Worm (Caenorhabditis elegans) whole organism, mixed stage, embryonic: ENCODE results near the gene B0252.1.

ENCODE experiments used
- bed-3 ChIP-seq: fragments of 200-800 bp; sonication (Bioruptor generic); optimal IDR thresholded peaks from 3 replicates; lab custom pipeline; 2018; ENCODE audit warnings: mild to moderate bottlenecking, missing genetic modification characterization, moderate library complexity, missing compliant biosample characterization
- blmp-1 ChIP-seq: fragments of 150-350 bp; optimal IDR thresholded peaks from 2 replicates; lab custom pipeline; 2014; ENCODE audit warnings: missing biosample characterization, missing genetic modification characterization
- ceh-39 ChIP-seq: fragments of 150-350 bp; optimal IDR thresholded peaks from 2 replicates; lab custom pipeline; 2014; ENCODE audit warnings: missing biosample characterization, missing genetic modification characterization
- ceh-83 ChIP-seq: fragments of 200-800 bp; sonication (Bioruptor generic); optimal IDR thresholded peaks from 2 replicates; lab custom pipeline; 2018; ENCODE audit warnings: mild to moderate bottlenecking, missing genetic modification characterization, missing compliant biosample characterization
- ces-1 ChIP-seq: fragments of 150-350 bp; optimal IDR thresholded peaks from 2 replicates; lab custom pipeline; 2014; ENCODE audit warnings: missing biosample characterization, missing genetic modification reagents, missing genetic modification characterization
- cnd-1 ChIP-seq: fragments of 200-800 bp; sonication (Bioruptor generic); optimal IDR thresholded peaks from 2 replicates; lab custom pipeline; 2018; ENCODE audit warnings: mild to moderate bottlenecking, missing genetic modification characterization, missing compliant biosample characterization
- drap-1 ChIP-seq: fragments of 200-800 bp; sonication (Bioruptor generic); optimal IDR thresholded peaks from 3 replicates; lab custom pipeline; 2018; ENCODE audit warnings: mild to moderate bottlenecking, missing genetic modification characterization, missing compliant biosample characterization
- elt-1 ChIP-seq: sonication (generic microtip); optimal IDR thresholded peaks from 2 replicates; lab custom pipeline; 2017; ENCODE audit warnings: missing genetic modification characterization, mild to moderate bottlenecking, missing compliant biosample characterization, antibody characterized with exemption, moderate library complexity, borderline replicate concordance; ENCODE audit not compliant: insufficient read depth
- elt-3 ChIP-seq: fragments of 150-350 bp; optimal IDR thresholded peaks from 2 replicates; lab custom pipeline; 2014; ENCODE audit warnings: missing biosample characterization, missing genetic modification characterization
- ham-2 ChIP-seq: fragments of 200-800 bp; sonication (Bioruptor generic); optimal IDR thresholded peaks from 2 replicates; lab custom pipeline; 2018; ENCODE audit warnings: mild to moderate bottlenecking, missing genetic modification characterization, missing compliant biosample characterization
- hlh-1 ChIP-seq: fragments of 150-350 bp; optimal IDR thresholded peaks from 2 replicates; lab custom pipeline; 2014; ENCODE audit warnings: missing biosample characterization, missing genetic modification reagents, missing genetic modification characterization
- lin-13 ChIP-seq: fragments of 150-350 bp; optimal IDR thresholded peaks from 2 replicates; lab custom pipeline; 2014; ENCODE audit warnings: missing biosample characterization, missing genetic modification characterization
- lin-32 ChIP-seq: fragments of 200-800 bp; sonication (Bioruptor generic); optimal IDR thresholded peaks from 2 replicates; lab custom pipeline; 2018; ENCODE audit warnings: mild to moderate bottlenecking, missing genetic modification characterization, missing compliant biosample characterization
- lsy-2 ChIP-seq: fragments of 150-350 bp; optimal IDR thresholded peaks from 2 replicates; lab custom pipeline; 2014; ENCODE audit warnings: missing biosample characterization, missing genetic modification characterization
- mab-5 ChIP-seq: fragments of 150-350 bp; optimal IDR thresholded peaks from 2 replicates; lab custom pipeline; 2014; ENCODE audit warnings: missing biosample characterization, missing genetic modification characterization
- mep-1 ChIP-seq: fragments of 150-350 bp; optimal IDR thresholded peaks from 2 replicates; lab custom pipeline; 2017; ENCODE audit warnings: missing biosample characterization, missing genetic modification reagents, missing genetic modification characterization, inconsistent platforms
- mls-2 ChIP-seq: sonication (generic microtip); optimal IDR thresholded peaks from 2 replicates; lab custom pipeline; 2016; ENCODE audit warnings: mild to moderate bottlenecking, missing genetic modification characterization, moderate library complexity, missing compliant biosample characterization
- nhr-12 ChIP-seq: fragments of 150-350 bp; optimal IDR thresholded peaks from 2 replicates; lab custom pipeline; 2014; ENCODE audit warnings: missing biosample characterization, missing genetic modification characterization
- nhr-2 ChIP-seq: fragments of 150-350 bp; optimal IDR thresholded peaks from 2 replicates; lab custom pipeline; 2014; ENCODE audit warnings: missing biosample characterization, missing genetic modification characterization
- nhr-237 ChIP-seq: fragments of 150-350 bp; optimal IDR thresholded peaks from 2 replicates; lab custom pipeline; 2014; ENCODE audit warnings: missing biosample characterization, missing genetic modification characterization
- nhr-28 ChIP-seq: fragments of 150-350 bp; optimal IDR thresholded peaks from 2 replicates; lab custom pipeline; 2014; ENCODE audit warnings: missing biosample characterization, missing genetic modification characterization
- nhr-76 ChIP-seq: sonication (generic microtip); optimal IDR thresholded peaks from 2 replicates; lab custom pipeline; 2017; ENCODE audit warnings: missing biosample characterization, missing genetic modification characterization
- pha-4 ChIP-seq: fragments of 150-350 bp; optimal IDR thresholded peaks from 2 replicates; lab custom pipeline; 2018; ENCODE audit warnings: missing biosample characterization, missing genetic modification reagents, missing genetic modification characterization
- snpc-4 ChIP-seq: fragments of 150-350 bp; optimal IDR thresholded peaks from 2 replicates; lab custom pipeline; 2014; ENCODE audit warnings: missing biosample characterization, missing genetic modification characterization
- sptf-1 ChIP-seq: sonication (generic microtip); optimal IDR thresholded peaks from 2 replicates; lab custom pipeline; 2017; ENCODE audit warnings: mild to moderate bottlenecking, missing genetic modification characterization, moderate library complexity, missing compliant biosample characterization
- tbx-8 ChIP-seq: fragments of 200-800 bp; sonication (Bioruptor generic); optimal IDR thresholded peaks from 2 replicates; lab custom pipeline; 2018; ENCODE audit warnings: mild to moderate bottlenecking, missing genetic modification characterization, moderate library complexity, missing compliant biosample characterization
- unc-120 ChIP-seq: sonication (generic microtip); optimal IDR thresholded peaks from 2 replicates; lab custom pipeline; 2017; ENCODE audit warnings: missing genetic modification characterization, missing compliant biosample characterization; ENCODE audit not compliant: poor library complexity, severe bottlenecking
- unc-39 ChIP-seq: fragments of 150-350 bp; optimal IDR thresholded peaks from 2 replicates; lab custom pipeline; 2014; ENCODE audit warnings: missing biosample characterization, missing genetic modification characterization
- unc-62 ChIP-seq: fragments of 150-350 bp; optimal IDR thresholded peaks from 2 replicates; lab custom pipeline; 2014; ENCODE audit warnings: missing biosample characterization, missing genetic modification reagents, missing genetic modification characterization
- zip-8 ChIP-seq: fragments of 150-350 bp; optimal IDR thresholded peaks from 2 replicates; lab custom pipeline; 2014; ENCODE audit warnings: missing biosample characterization, missing genetic modification characterization
- ztf-11 ChIP-seq: fragments of 150-350 bp; optimal IDR thresholded peaks from 2 replicates; lab custom pipeline; 2014; ENCODE audit warnings: missing biosample characterization, missing genetic modification characterization

B0252.1 gene

ce11 chrII:6915875-6916274, 3.6 kb upstream of the B0252.1 start, which contains the start of gene B0252.8:
TSS of gene B0252.8 (plus strand) at chrII:6916166.
- TF ChIP-seq ces-1 (peak; percentile 13), ztf-11 (tag; lab: Kevin White, UChicago) (no peak)
- TF ChIP-seq, all 35 proteins: peak for 1

ce11 chrII:6917710-6918109, 1.8 kb upstream of the B0252.1 start, which contains the start of gene B0252.11:
TSS of gene B0252.11 (minus strand) at chrII:6917810.
- no peak for TF ChIP-seq zip-8 (tag; lab: Kevin White, UChicago)
- TF ChIP-seq ham-2: no peak
- TF ChIP-seq ceh-39 (tag; lab: Kevin White, UChicago): no peak
- no peak for TF ChIP-seq drap-1
- no peak for TF ChIP-seq elt-1
- no peak for TF ChIP-seq mep-1 (tag; lab: Kevin White, UChicago)
- TF ChIP-seq blmp-1: no peak
- no peak for TF ChIP-seq unc-120
- TF ChIP-seq unc-62 (GFP tag; lab: Kevin White, UChicago): no peak
- no peak for TF ChIP-seq ztf-11 (tag; lab: Kevin White, UChicago)
- no peak for TF ChIP-seq cnd-1 (tag; lab: Kevin White, UChicago)
- TF ChIP-seq ceh-83 (GFP tag; lab: Kevin White, UChicago): no peak
- TF ChIP-seq lsy-2 (tag; lab: Kevin White, UChicago): no peak
- no peak for TF ChIP-seq nhr-237
- TF ChIP-seq, all 35 proteins: peak for 0

ce11 chrII:6918862-6919261, 618 bp upstream of the B0252.1 start, which contains the start of gene B0252.5:
TSS of gene B0252.5 (minus strand) at chrII:6918878.
- TF ChIP-seq mls-2 (tag; lab: Kevin White, UChicago): no peak
- no peak for TF ChIP-seq tbx-8 (GFP tag; lab: Kevin White, UChicago)
- no peak for TF ChIP-seq snpc-4 (tag; lab: Kevin White, UChicago)
- no peak for TF ChIP-seq zip-8 (tag; lab: Kevin White, UChicago)
- no peak for TF ChIP-seq drap-1
- no peak for TF ChIP-seq mab-5
- no peak for TF ChIP-seq nhr-237
- TF ChIP-seq unc-62 (GFP tag; lab: Kevin White, UChicago): no peak
- no peak for TF ChIP-seq ceh-83 (GFP tag; lab: Kevin White, UChicago)
- no peak for TF ChIP-seq ham-2
- TF ChIP-seq sptf-1 (tag; lab: Kevin White, UChicago): no peak
- TF ChIP-seq lin-32 (GFP tag; lab: Kevin White, UChicago): no peak
- TF ChIP-seq nhr-28: no peak
- TF ChIP-seq, all 35 proteins: peak for 0

- TF ChIP-seq lsy-2 (tag; lab: Kevin White, UChicago): peak; percentile 40
- TF ChIP-seq nhr-12 (tag; lab: Kevin White, UChicago): no peak
These were observed 4.3 kb downstream of the B0252.1 start for ce11 chrII:6923792-6924191.

- peak; percentile 27 for TF ChIP-seq lin-13 (tag; lab: Kevin White, UChicago)
- peak; percentile 76 for TF ChIP-seq nhr-2 (tag; lab: Kevin White, UChicago)
- TF ChIP-seq unc-62 (GFP tag; lab: Kevin White, UChicago): peak; percentile 27
- TF ChIP-seq unc-39 (tag; lab: Kevin White, UChicago): no peak
- TF ChIP-seq sptf-1 (tag; lab: Kevin White, UChicago): no peak
- peak; percentile 65 for TF ChIP-seq ham-2
- TF ChIP-seq mep-1 (tag; lab: Kevin White, UChicago): no peak
- TF ChIP-seq lin-32 (GFP tag; lab: Kevin White, UChicago): no peak
- TF ChIP-seq zip-8 (tag; lab: Kevin White, UChicago): peak; percentile 20
- TF ChIP-seq pha-4: peak; percentile 57
- TF ChIP-seq unc-120: no peak
- peak; percentile 62 for TF ChIP-seq ceh-39 (tag; lab: Kevin White, UChicago)
- TF ChIP-seq, all 35 proteins: peak for 7
These were observed 6.6 kb downstream of the B0252.1 start for ce11 chrII:6926054-6926453.

- TF ChIP-seq snpc-4 (tag; lab: Kevin White, UChicago) (no peak), bed-3 (GFP tag; lab: Kevin White, UChicago) (no peak), ces-1 (no peak), elt-3 (tag; lab: Kevin White, UChicago) (no peak), ztf-11 (tag; lab: Kevin White, UChicago) (no peak), hlh-1 (no peak), nhr-76 (tag; lab: Kevin White, UChicago) (no peak), unc-120 (peak; percentile 77), nhr-237 (peak; percentile 1)
These were observed 7.0 kb downstream of the B0252.1 start for ce11 chrII:6926488-6926887.
